Fruit fly (Drosophila melanogaster) whole organism, wandering third instar larva: ENCODE data around the gene dnt.

ENCODE experiments used
- Abd-B ChIP-seq: fragments of >200 bp; optimal IDR thresholded peaks from 2 replicates; lab custom pipeline; 2017; ENCODE audit warnings: missing biosample characterization, missing genetic modification characterization
- CG32264 ChIP-seq: fragments of 200-800 bp; sonication (Bioruptor generic); optimal IDR thresholded peaks from 2 replicates; lab custom pipeline; 2016; ENCODE audit warnings: missing biosample characterization, missing genetic modification characterization
- CG9705 ChIP-seq: fragments of 200-800 bp; sonication (Bioruptor generic); optimal IDR thresholded peaks from 2 replicates; lab custom pipeline; 2018; ENCODE audit warnings: missing biosample characterization, mild to moderate bottlenecking, missing genetic modification characterization
- CrebA ChIP-seq: fragments of 200-800 bp; sonication (Bioruptor generic); optimal IDR thresholded peaks from 2 replicates; lab custom pipeline; 2016; ENCODE audit warnings: missing biosample characterization, mild to moderate bottlenecking, missing genetic modification characterization, borderline replicate concordance
- Dfd ChIP-seq: fragments of >200 bp; optimal IDR thresholded peaks from 2 replicates; lab custom pipeline; 2017; ENCODE audit warnings: missing biosample characterization, missing genetic modification characterization
- Dif ChIP-seq: fragments of 200-275, 200-300 bp; sonication (Bioruptor generic); optimal IDR thresholded peaks from 2 replicates; lab custom pipeline; 2018; ENCODE audit warnings: missing biosample characterization, missing genetic modification characterization; ENCODE audit not compliant: partially characterized antibody
- GATAd ChIP-seq: sonication (Bioruptor generic); optimal IDR thresholded peaks from 2 replicates; lab custom pipeline; 2016; ENCODE audit warnings: missing biosample characterization, missing genetic modification characterization
- HLH106 ChIP-seq: fragments of 200-800 bp; optimal IDR thresholded peaks from 3 replicates; lab custom pipeline; 2019; ENCODE audit warnings: missing biosample characterization, mild to moderate bottlenecking, missing genetic modification characterization, moderate library complexity
- Hnf4 ChIP-seq: fragments of 200-800 bp; sonication (Bioruptor generic); optimal IDR thresholded peaks from 2 replicates; lab custom pipeline; 2016; ENCODE audit warnings: missing biosample characterization, mild to moderate bottlenecking, missing genetic modification characterization
- Hr78 ChIP-seq: fragments of >200 bp; optimal IDR thresholded peaks from 2 replicates; lab custom pipeline; 2017; ENCODE audit warnings: missing biosample characterization, missing genetic modification characterization
- Hr83 ChIP-seq: fragments of 200-300 bp; sonication (Bioruptor generic); optimal IDR thresholded peaks from 2 replicates; lab custom pipeline; 2016; ENCODE audit warnings: missing biosample characterization, mild to moderate bottlenecking, missing genetic modification characterization, moderate library complexity; ENCODE audit not compliant: poor library complexity, severe bottlenecking
- Jra ChIP-seq: sonication (Bioruptor generic); optimal IDR thresholded peaks from 2 replicates; lab custom pipeline; 2016; ENCODE audit warnings: missing biosample characterization, missing genetic modification characterization
- Mio ChIP-seq: sonication (Bioruptor generic); optimal IDR thresholded peaks from 2 replicates; lab custom pipeline; 2016; ENCODE audit warnings: missing biosample characterization, missing genetic modification characterization
- Myc ChIP-seq: fragments of >200 bp; optimal IDR thresholded peaks from 2 replicates; lab custom pipeline; 2017
- N ChIP-seq: fragments of >200 bp; optimal IDR thresholded peaks from 2 replicates; lab custom pipeline; 2018; ENCODE audit warnings: missing biosample characterization, missing external identifiers, missing genetic modification characterization
- OdsH ChIP-seq: fragments of 200-800 bp; sonication (Bioruptor generic); optimal IDR thresholded peaks from 2 replicates; lab custom pipeline; 2016; ENCODE audit warnings: missing biosample characterization, mild to moderate bottlenecking, missing genetic modification characterization
- Rel ChIP-seq, 2 experiments: fragments of 200-800 bp; sonication (Bioruptor generic) in 1 of 2; optimal IDR thresholded peaks; 2 replicates in 1 of 2; 3 replicates in 1 of 2; lab custom pipeline; 2016 to 2019; ENCODE audit warnings: mild to moderate bottlenecking in 2 of 2, missing biosample characterization in 2 of 2, missing genetic modification characterization in 2 of 2, moderate library complexity in 1 of 2
- Sp1 ChIP-seq: fragments of 200-800 bp; sonication (Bioruptor generic); optimal IDR thresholded peaks from 3 replicates; lab custom pipeline; 2019; ENCODE audit warnings: missing biosample characterization, mild to moderate bottlenecking, missing genetic modification characterization, moderate library complexity
- Vsx2 ChIP-seq: fragments of 200-300, 225-300 bp; sonication (Bioruptor generic); optimal IDR thresholded peaks from 2 replicates; lab custom pipeline; 2018; ENCODE audit warnings: missing biosample characterization, missing genetic modification characterization; ENCODE audit not compliant: partially characterized antibody
- br ChIP-seq: fragments of 200-800 bp; sonication (Bioruptor generic); optimal IDR thresholded peaks from 2 replicates; lab custom pipeline; 2016; ENCODE audit warnings: missing biosample characterization, missing genetic modification characterization
- brk ChIP-seq: fragments of 200-800 bp; sonication (Bioruptor generic); optimal IDR thresholded peaks from 2 replicates; lab custom pipeline; 2016; ENCODE audit warnings: missing biosample characterization, mild to moderate bottlenecking, missing genetic modification characterization
- dl ChIP-seq, 2 experiments: fragments of 175-275, 200-275 bp in 1 of 2; fragments of 200-275 bp in 1 of 2; sonication (Bioruptor generic); optimal IDR thresholded peaks; lab custom pipeline; 2018; ENCODE audit warnings: mild to moderate bottlenecking in 2 of 2, missing biosample characterization in 2 of 2, missing genetic modification characterization in 2 of 2, moderate library complexity in 2 of 2; ENCODE audit not compliant: partially characterized antibody in 2 of 2, insufficient read depth in 1 of 2
- dmrt93B ChIP-seq: fragments of 200-800 bp; sonication (Bioruptor generic); optimal IDR thresholded peaks from 2 replicates; lab custom pipeline; 2018; ENCODE audit warnings: missing biosample characterization, mild to moderate bottlenecking, missing genetic modification characterization
- dsf ChIP-seq: sonication (Bioruptor generic); optimal IDR thresholded peaks from 2 replicates; lab custom pipeline; 2016; ENCODE audit warnings: missing biosample characterization, missing genetic modification characterization, borderline replicate concordance
- ey ChIP-seq: fragments of 200-800 bp; sonication (Bioruptor generic); optimal IDR thresholded peaks from 2 replicates; lab custom pipeline; 2016; ENCODE audit warnings: missing biosample characterization, missing genetic modification characterization
- foxo ChIP-seq, 2 experiments: fragments of 200-800 bp; sonication (Bioruptor generic); optimal IDR thresholded peaks; 2 replicates in 1 of 2; 3 replicates in 1 of 2; lab custom pipeline; 2016 to 2017; ENCODE audit warnings: missing biosample characterization in 2 of 2, missing genetic modification characterization in 2 of 2
- fru ChIP-seq: fragments of 200-800 bp; sonication (Bioruptor generic); optimal IDR thresholded peaks from 3 replicates; lab custom pipeline; 2016; ENCODE audit warnings: missing biosample characterization, mild to moderate bottlenecking, missing genetic modification characterization
- h ChIP-seq: fragments of 200-800 bp; sonication (Bioruptor generic); optimal IDR thresholded peaks from 3 replicates; lab custom pipeline; 2016; ENCODE audit warnings: missing biosample characterization, mild to moderate bottlenecking, missing genetic modification characterization
- jim ChIP-seq: fragments of 175-275, 200-325 bp; sonication (Bioruptor generic); optimal IDR thresholded peaks from 2 replicates; lab custom pipeline; 2016; ENCODE audit warnings: missing biosample characterization, mild to moderate bottlenecking, missing genetic modification characterization
- lola ChIP-seq: fragments of >200 bp; optimal IDR thresholded peaks from 2 replicates; lab custom pipeline; 2017; ENCODE audit warnings: missing biosample characterization, missing genetic modification characterization
- pan ChIP-seq: fragments of >200 bp; optimal IDR thresholded peaks from 2 replicates; lab custom pipeline; 2017
- psq ChIP-seq: fragments of 200-800 bp; sonication (Bioruptor generic); optimal IDR thresholded peaks from 3 replicates; lab custom pipeline; 2017; ENCODE audit warnings: missing biosample characterization, mild to moderate bottlenecking, missing genetic modification characterization, moderate library complexity
- rgr ChIP-seq: fragments of 200-800 bp; sonication (Bioruptor generic); optimal IDR thresholded peaks from 3 replicates; lab custom pipeline; 2016; ENCODE audit warnings: missing biosample characterization, mild to moderate bottlenecking, missing genetic modification characterization
- sage ChIP-seq: fragments of 200-800 bp; sonication (Bioruptor generic); optimal IDR thresholded peaks from 2 replicates; lab custom pipeline; 2016; ENCODE audit warnings: missing biosample characterization, mild to moderate bottlenecking, missing genetic modification characterization
- sv ChIP-seq: fragments of 200-800 bp; sonication (Bioruptor generic); optimal IDR thresholded peaks from 3 replicates; lab custom pipeline; 2016; ENCODE audit warnings: missing biosample characterization, missing genetic modification characterization
- tai ChIP-seq: sonication (Bioruptor generic); optimal IDR thresholded peaks from 2 replicates; lab custom pipeline; 2016; ENCODE audit warnings: missing biosample characterization, missing genetic modification characterization
- usp ChIP-seq: fragments of >200 bp; optimal IDR thresholded peaks from 2 replicates; lab custom pipeline; 2017; ENCODE audit warnings: missing biosample characterization, missing genetic modification characterization
- woc ChIP-seq: sonication (Bioruptor generic); optimal IDR thresholded peaks from 2 replicates; lab custom pipeline; 2016; ENCODE audit warnings: missing biosample characterization, mild to moderate bottlenecking, missing genetic modification characterization

The dnt gene

DNA sequence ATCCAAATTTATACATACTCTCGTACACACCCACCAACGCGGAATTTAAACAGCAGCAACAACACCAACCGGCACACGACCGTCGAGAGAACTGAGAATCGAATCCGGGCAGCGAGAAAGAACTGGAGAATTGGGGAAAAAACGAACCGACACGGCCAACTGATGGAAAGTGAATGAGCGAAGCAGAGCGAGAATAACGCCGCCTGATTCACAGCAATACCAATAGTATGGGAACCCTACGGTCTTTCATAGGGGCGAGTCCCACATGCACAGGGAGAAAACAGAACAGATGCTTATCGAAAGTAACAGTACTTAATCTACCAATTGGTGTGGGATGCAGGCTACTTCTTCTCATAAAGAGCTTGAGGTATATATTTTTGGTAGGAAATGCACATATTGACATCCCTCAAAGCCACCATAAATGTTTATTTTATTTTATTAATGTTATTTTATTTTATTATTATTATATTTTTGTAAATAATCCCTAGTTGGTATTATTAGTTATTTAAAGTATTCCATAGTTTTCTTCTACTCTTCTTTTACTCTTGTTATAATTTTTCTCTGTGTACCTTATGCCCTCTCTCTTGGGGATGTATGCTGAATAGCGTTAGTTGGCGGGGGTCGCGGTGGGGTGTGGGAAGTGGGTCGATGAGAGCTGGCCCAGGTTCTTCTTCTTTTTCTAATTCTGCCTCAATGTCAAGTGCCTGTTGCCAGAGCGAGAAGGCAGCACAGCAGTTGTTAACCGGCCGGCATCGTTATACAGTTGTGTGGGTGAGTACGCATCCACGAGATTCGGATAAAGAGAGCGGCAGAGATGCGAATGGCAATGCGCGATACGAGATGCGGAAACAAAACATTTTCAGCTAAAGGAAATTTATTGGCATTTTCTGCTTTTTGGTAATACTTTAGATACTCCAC lies 35.5 kb upstream of the dnt start, which contains the start of gene CG17544:
Gene CG17544 (minus strand): TSS at position 177 of the 918 bp plus-strand sequence.
- peak; percentile 81 for TF ChIP-seq woc (GFP tag; lab: Kevin White, UChicago)
- peak; percentile 44 for TF ChIP-seq h (GFP tag; lab: Kevin White, UChicago)
- TF ChIP-seq CrebA (GFP tag; lab: Kevin White, UChicago) = no peak
- TF ChIP-seq dl (GFP tag; optimal IDR thresholded peaks at IDR 0.05; lab: Kevin White, UChicago; ENCODE audit: insufficient read depth in 1 of 2, partially characterized antibody in 2 of 2) = peak in 1 of 2 experiments; percentile 63
- TF ChIP-seq Dif (GFP tag; lab: Kevin White, UChicago) = peak; percentile 64
- peak; percentile 73 for TF ChIP-seq dmrt93B (GFP tag; lab: Kevin White, UChicago)
- TF ChIP-seq sv (GFP tag; lab: Kevin White, UChicago) = peak; percentile 24
- TF ChIP-seq OdsH = peak; percentile 69
- no peak for TF ChIP-seq CG32264 (GFP tag; lab: Kevin White, UChicago)
- no peak for TF ChIP-seq tai (GFP tag; lab: Kevin White, UChicago)
- no peak for TF ChIP-seq Rel (GFP tag; optimal IDR thresholded peaks at IDR 0.05; lab: Kevin White, UChicago)
- peak; percentile 27 for TF ChIP-seq Rel (tag; optimal IDR thresholded peaks at IDR 0.05; lab: Kevin White, UChicago)
- peak; percentile 88 for TF ChIP-seq Sp1
- no peak for TF ChIP-seq sage
- TF ChIP-seq lola (GFP tag; lab: Kevin White, UChicago) = no peak
- TF ChIP-seq N (GFP tag; lab: Kevin White, UChicago) = no peak
- no peak for TF ChIP-seq Dfd (GFP tag; lab: Kevin White, UChicago)
- TF ChIP-seq Hr78 (GFP tag; lab: Kevin White, UChicago) = no peak
- peak; percentile 60 for TF ChIP-seq Hr83
- TF ChIP-seq jim (GFP tag; lab: Kevin White, UChicago) = peak; percentile 1
- peak; percentile 27 for TF ChIP-seq Vsx2 (GFP tag; lab: Kevin White, UChicago)
- peak in 1 of 2 experiments; percentile 83 for TF ChIP-seq foxo (GFP tag; optimal IDR thresholded peaks at IDR 0.05; lab: Kevin White, UChicago)
- peak; percentile 88 for TF ChIP-seq psq (GFP tag; lab: Kevin White, UChicago)
- peak; percentile 65 for TF ChIP-seq rgr (GFP tag; lab: Kevin White, UChicago)
- TF ChIP-seq Mio (GFP tag; lab: Kevin White, UChicago) = no peak
- TF ChIP-seq ey (GFP tag; lab: Kevin White, UChicago) = peak; percentile 39
- no peak for TF ChIP-seq Myc (lab: Kevin White, UChicago)
- no peak for TF ChIP-seq pan (lab: Kevin White, UChicago)
- peak; percentile 10 for TF ChIP-seq brk
- TF ChIP-seq GATAd (GFP tag; lab: Kevin White, UChicago) = no peak
- TF ChIP-seq Hnf4 (GFP tag; lab: Kevin White, UChicago) = peak; percentile 23
- TF ChIP-seq br (GFP tag; lab: Kevin White, UChicago) = peak; percentile 22
- TF ChIP-seq dsf (GFP tag; lab: Kevin White, UChicago) = no peak
- TF ChIP-seq CG9705 (GFP tag; lab: Kevin White, UChicago) = peak; percentile 50
- no peak for TF ChIP-seq Abd-B
- no peak for TF ChIP-seq Jra (GFP tag; lab: Kevin White, UChicago)
- peak; percentile 85 for TF ChIP-seq HLH106 (tag; lab: Kevin White, UChicago)
- TF ChIP-seq usp (GFP tag; lab: Kevin White, UChicago) = no peak
- peak; percentile 59 for TF ChIP-seq fru (GFP tag; lab: Kevin White, UChicago)
